Fruit fly (Drosophila melanogaster) whole organism, embryonic: ENCODE results near the gene dlt.

Source experiments
- BEAF-32 ChIP-seq: fragments of 200-800 bp; sonication (Bioruptor generic); optimal IDR thresholded peaks from 3 replicates; lab custom pipeline; 2017; ENCODE audit warnings: missing biosample characterization, missing genetic modification characterization, mild to moderate bottlenecking, moderate library complexity, missing genetic modification reagents
- CG11560 ChIP-seq: fragments of 200-800 bp; sonication (Bioruptor generic); IDR thresholded peaks from 3 replicates; pipeline ENCODE4 v1.3.6; 2022; ENCODE audit warnings: missing biosample characterization, missing genetic modification characterization
- CG11695 ChIP-seq: fragments of 200-800 bp; sonication (Bioruptor generic); IDR thresholded peaks from 3 replicates; pipeline ENCODE4 v1.3.6; 2022; ENCODE audit warnings: missing biosample characterization, missing genetic modification characterization
- CG11723 ChIP-seq: fragments of 200-800 bp; sonication (Bioruptor generic); optimal IDR thresholded peaks from 2 replicates; lab custom pipeline; 2017; ENCODE audit warnings: missing biosample characterization, mild to moderate bottlenecking, missing genetic modification characterization
- CG12219 ChIP-seq: fragments of 200-800 bp; sonication (Bioruptor generic); optimal IDR thresholded peaks from 3 replicates; lab custom pipeline; 2018; ENCODE audit warnings: missing biosample characterization, mild to moderate bottlenecking, missing genetic modification characterization
- CG12769 ChIP-seq: fragments of 200-800 bp; sonication (Bioruptor generic); optimal IDR thresholded peaks from 2 replicates; lab custom pipeline; 2019; ENCODE audit warnings: missing biosample characterization, mild to moderate bottlenecking, missing genetic modification characterization, moderate library complexity
- CG15479 ChIP-seq: fragments of 200-800 bp; sonication (Bioruptor generic); optimal IDR thresholded peaks from 3 replicates; lab custom pipeline; 2019; ENCODE audit warnings: missing biosample characterization, mild to moderate bottlenecking, missing genetic modification characterization, moderate library complexity
- CG17829 ChIP-seq: fragments of 200-800 bp; optimal IDR thresholded peaks from 2 replicates; lab custom pipeline; 2019; ENCODE audit warnings: missing biosample characterization, mild to moderate bottlenecking, missing genetic modification characterization, moderate library complexity
- CG18011 ChIP-seq: fragments of 200-800 bp; sonication (Bioruptor generic); optimal IDR thresholded peaks from 2 replicates; lab custom pipeline; 2017; ENCODE audit warnings: missing biosample characterization, missing genetic modification characterization, mild to moderate bottlenecking, moderate library complexity, missing genotype
- CG2120 ChIP-seq: fragments of 200-800 bp; sonication (Bioruptor generic); optimal IDR thresholded peaks from 3 replicates; lab custom pipeline; 2016; ENCODE audit warnings: missing biosample characterization, missing genetic modification characterization
- CG2129 ChIP-seq: fragments of 200-800 bp; sonication (Bioruptor generic); IDR thresholded peaks from 2 replicates; pipeline ENCODE4 v1.3.6; 2022; ENCODE audit warnings: missing biosample characterization, missing genetic modification characterization; ENCODE audit not compliant: partially characterized antibody
- CG3995 ChIP-seq: fragments of 200-800 bp; sonication (Bioruptor generic); optimal IDR thresholded peaks from 3 replicates; lab custom pipeline; 2016; ENCODE audit warnings: missing biosample characterization, missing genetic modification characterization
- CG8281 ChIP-seq: fragments of 200-800 bp; sonication (Bioruptor generic); optimal IDR thresholded peaks from 2 replicates; lab custom pipeline; 2018; ENCODE audit warnings: missing biosample characterization, mild to moderate bottlenecking, missing genetic modification characterization, moderate library complexity
- CG8765 ChIP-seq: fragments of 200-800 bp; sonication (Bioruptor generic); IDR thresholded peaks from 2 replicates; pipeline ENCODE4 v1.3.6; 2022; ENCODE audit warnings: missing biosample characterization, missing genetic modification characterization
- Dip3 ChIP-seq: fragments of 200-800 bp; sonication (Bioruptor generic); optimal IDR thresholded peaks from 3 replicates; lab custom pipeline; 2016; ENCODE audit warnings: missing biosample characterization, missing genetic modification characterization
- Fer1 ChIP-seq: fragments of 200-800 bp; sonication (Bioruptor generic); optimal IDR thresholded peaks from 2 replicates; lab custom pipeline; 2017; ENCODE audit warnings: missing biosample characterization, mild to moderate bottlenecking, missing genetic modification characterization
- Mad ChIP-seq: fragments of 200-800 bp; sonication (Bioruptor generic); optimal IDR thresholded peaks from 2 replicates; lab custom pipeline; 2016; ENCODE audit warnings: missing biosample characterization, missing genetic modification characterization
- Pdp1 ChIP-seq, 2 experiments: fragments of 200-800 bp; sonication (Bioruptor generic); optimal IDR thresholded peaks; 3 replicates each; lab custom pipeline; 2016; ENCODE audit warnings: missing biosample characterization in 2 of 2, missing genetic modification characterization in 2 of 2, mild to moderate bottlenecking in 1 of 2, moderate library complexity in 1 of 2
- Rfx ChIP-seq: fragments of 200-800 bp; sonication (Bioruptor generic); IDR thresholded peaks from 2 replicates; pipeline ENCODE4 v1.3.6; 2022; ENCODE audit warnings: missing biosample characterization, missing genetic modification characterization
- Sin3A ChIP-seq: fragments of >200 bp; optimal IDR thresholded peaks from 2 replicates; lab custom pipeline; 2018
- Usf ChIP-seq: fragments of 200-800 bp; sonication (Bioruptor generic); optimal IDR thresholded peaks from 2 replicates; lab custom pipeline; 2017; ENCODE audit warnings: missing genotype, missing biosample characterization, missing genetic modification characterization
- bcd ChIP-seq: fragments of 200-800 bp; sonication (Bioruptor generic); optimal IDR thresholded peaks from 2 replicates; lab custom pipeline; 2017; ENCODE audit warnings: missing biosample characterization, mild to moderate bottlenecking, missing genetic modification characterization
- ems ChIP-seq: fragments of 200-800 bp; sonication (Bioruptor generic); optimal IDR thresholded peaks from 3 replicates; lab custom pipeline; 2016; ENCODE audit warnings: missing biosample characterization, missing genetic modification characterization
- eve ChIP-seq, 2 experiments: fragments of >200 bp; optimal IDR thresholded peaks; 2 replicates each; lab custom pipeline; 2017; ENCODE audit warnings: missing biosample characterization in 2 of 2, missing genetic modification characterization in 2 of 2
- gt ChIP-seq: fragments of 200-800 bp; sonication (Bioruptor generic); IDR thresholded peaks from 2 replicates; pipeline ENCODE4 v1.3.6; 2022; ENCODE audit warnings: missing biosample characterization, missing genetic modification characterization
- insv ChIP-seq, 2 experiments: fragments of 200-800 bp; sonication (Bioruptor generic); optimal IDR thresholded peaks; 3 replicates each; lab custom pipeline; 2016 to 2018; ENCODE audit warnings: missing biosample characterization in 2 of 2, missing genetic modification characterization in 2 of 2
- onecut ChIP-seq: fragments of 200-800 bp; sonication (Bioruptor generic); IDR thresholded peaks from 2 replicates; pipeline ENCODE4 v1.3.6; 2022; ENCODE audit warnings: missing biosample characterization, missing genetic modification characterization
- otp ChIP-seq: fragments of 200-800 bp; sonication (Bioruptor generic); IDR thresholded peaks from 3 replicates; pipeline ENCODE4, ENCODE4 v1.3.6; 2022; ENCODE audit warnings: missing biosample characterization, missing genetic modification characterization
- pan ChIP-seq, 4 experiments: fragments of >200 bp in 3 of 4; fragments of 200-800 bp in 1 of 4; sonication (Bioruptor generic) in 1 of 4; optimal IDR thresholded peaks in 3 of 4; IDR thresholded peaks in 1 of 4; 2 replicates each; pipeline versions ENCODE4 v1.3.6 to Lab custom; 2017 to 2022; ENCODE audit warnings: missing biosample characterization in 2 of 4, missing genetic modification characterization in 2 of 4, mixed read lengths in 1 of 4
- prd ChIP-seq, 3 experiments: fragments of >200 bp in 2 of 3; fragments of 200-800 bp in 1 of 3; sonication (Bioruptor generic) in 1 of 3; optimal IDR thresholded peaks in 2 of 3; IDR thresholded peaks in 1 of 3; 2 replicates in 2 of 3; 3 replicates in 1 of 3; pipeline versions ENCODE4 v1.3.6 to Lab custom; 2017 to 2022; ENCODE audit warnings: missing biosample characterization in 1 of 3, missing genetic modification characterization in 1 of 3
- row ChIP-seq: fragments of 200-800 bp; sonication (Bioruptor generic); IDR thresholded peaks from 3 replicates; pipeline ENCODE4 v1.3.6; 2022; ENCODE audit warnings: missing biosample characterization, missing genetic modification characterization
- shn ChIP-seq: fragments of 200-800 bp; sonication (Bioruptor generic); optimal IDR thresholded peaks from 3 replicates; lab custom pipeline; 2016; ENCODE audit warnings: missing biosample characterization, missing genetic modification characterization
- slbo ChIP-seq: fragments of 200-800 bp; sonication (Bioruptor generic); IDR thresholded peaks from 2 replicates; pipeline ENCODE4 v1.3.6; 2022; ENCODE audit warnings: missing biosample characterization, missing genetic modification characterization
- trh ChIP-seq: fragments of 200-800 bp; sonication (Bioruptor generic); optimal IDR thresholded peaks from 2 replicates; lab custom pipeline; 2016; ENCODE audit warnings: missing biosample characterization, missing genetic modification characterization
- unc-4 ChIP-seq: fragments of 200-800 bp; sonication (Bioruptor generic); IDR thresholded peaks from 2 replicates; pipeline ENCODE4 v1.3.6; 2022; ENCODE audit warnings: missing biosample characterization, missing genetic modification characterization; ENCODE audit not compliant: partially characterized antibody
- vvl ChIP-seq: fragments of 200-800 bp; sonication (Bioruptor generic); IDR thresholded peaks from 2 replicates; pipeline ENCODE4 v1.3.6; 2022; ENCODE audit warnings: missing biosample characterization, missing genetic modification characterization
- zen2 ChIP-seq: fragments of 200-800 bp; sonication (Bioruptor generic); IDR thresholded peaks from 3 replicates; pipeline ENCODE4 v1.3.6; 2022; ENCODE audit warnings: missing biosample characterization, missing genetic modification characterization; ENCODE audit not compliant: partially characterized antibody

dlt gene

dm6 chr3L:1740129-1740975, 54.8 kb downstream of the dlt start (continued):
- TF ChIP-seq shn = peak; percentile 51
- TF ChIP-seq eve (GFP tag; optimal IDR thresholded peaks at IDR 0.05; lab: Kevin White, UChicago) = no peak
- TF ChIP-seq CG11560 = peak; percentile 45; the same call in 1 of the 3 replicates
- peak; percentile 42 for TF ChIP-seq Mad
- TF ChIP-seq CG11695 = peak; percentile 85
- peak; percentile 84 for TF ChIP-seq CG12769 (tag; lab: Kevin White, UChicago)
- TF ChIP-seq BEAF-32 (GFP tag; lab: Kevin White, UChicago) = no peak
- TF ChIP-seq CG15479 (GFP tag; lab: Kevin White, UChicago) = no peak
- peak; percentile 39 for TF ChIP-seq CG11723 (GFP tag; lab: Kevin White, UChicago)
- TF ChIP-seq CG8281 (tag; lab: Kevin White, UChicago) = no peak
- TF ChIP-seq bcd = peak; percentile 56
- peak; percentile 26 for TF ChIP-seq Usf (GFP tag; lab: Kevin White, UChicago)
- TF ChIP-seq Fer1 (GFP tag; lab: Kevin White, UChicago) = no peak
- TF ChIP-seq Sin3A = no peak
- peak; percentile 63 for TF ChIP-seq ems
- no peak for TF ChIP-seq CG18011
- no peak for TF ChIP-seq zen2 (GFP tag; lab: Robert Waterston, UW)
- TF ChIP-seq onecut (GFP tag; lab: Robert Waterston, UW) = peak; percentile 31; the same call in 1 of the 2 replicates
- TF ChIP-seq CG12219 (GFP tag; lab: Kevin White, UChicago) = peak; percentile 73
- peak; percentile 18 for TF ChIP-seq CG17829
- TF ChIP-seq otp (GFP tag; lab: Robert Waterston, UW) = peak; percentile 54; the same call in 1 of the 3 replicates
- TF ChIP-seq pan (optimal IDR thresholded peaks at IDR 0.05; lab: Kevin White, UChicago) = no peak
- TF ChIP-seq pan (GFP tag; optimal IDR thresholded peaks at IDR 0.05 in 1 of 2, IDR thresholded peaks at IDR 0.05 in 1 of 2) = peak in 1 of 2 experiments; percentile 86
- TF ChIP-seq prd (optimal IDR thresholded peaks at IDR 0.05; lab: Kevin White, UChicago) = no peak
- TF ChIP-seq prd (GFP tag; IDR thresholded peaks at IDR 0.05; lab: Robert Waterston, UW) = peak; percentile 78
- TF ChIP-seq CG2129 (GFP tag; lab: Robert Waterston, UW) = no peak
- no peak for TF ChIP-seq insv (GFP tag; optimal IDR thresholded peaks at IDR 0.05; lab: Kevin White, UChicago)
- peak; percentile 6 to 78 for TF ChIP-seq Pdp1 (GFP tag; optimal IDR thresholded peaks at IDR 0.05; lab: Kevin White, UChicago)
- peak; percentile 70 for TF ChIP-seq Dip3 (GFP tag; lab: Kevin White, UChicago)
- peak; percentile 57 for TF ChIP-seq trh
- peak; percentile 87 for TF ChIP-seq Rfx (GFP tag; lab: Robert Waterston, UW)
- TF ChIP-seq CG2120 (GFP tag; lab: Kevin White, UChicago) = peak; percentile 74
- peak; percentile 86 for TF ChIP-seq row
- TF ChIP-seq CG8765 (GFP tag; lab: Robert Waterston, UW) = no peak
- peak; percentile 89 for TF ChIP-seq vvl (GFP tag; lab: Robert Waterston, UW)
- TF ChIP-seq slbo = peak; percentile 85
- no peak for TF ChIP-seq unc-4 (GFP tag; lab: Robert Waterston, UW)
- no peak for TF ChIP-seq CG3995 (GFP tag; lab: Kevin White, UChicago)
- no peak for TF ChIP-seq gt (GFP tag; lab: Robert Waterston, UW)
- TF ChIP-seq, all 482 proteins: peak for 249
